Fruit fly (Drosophila melanogaster) S2 (cell line): ENCODE data around the gene Sqor.

Experiments used
- CG8478 ChIP-seq: fragments of >200 bp; optimal IDR thresholded peaks from 2 replicates; lab custom pipeline; 2018
- CTCF ChIP-seq, 2 experiments: fragments of >200 bp; optimal IDR thresholded peaks; 2 replicates each; lab custom pipeline; 2018

DNA sequence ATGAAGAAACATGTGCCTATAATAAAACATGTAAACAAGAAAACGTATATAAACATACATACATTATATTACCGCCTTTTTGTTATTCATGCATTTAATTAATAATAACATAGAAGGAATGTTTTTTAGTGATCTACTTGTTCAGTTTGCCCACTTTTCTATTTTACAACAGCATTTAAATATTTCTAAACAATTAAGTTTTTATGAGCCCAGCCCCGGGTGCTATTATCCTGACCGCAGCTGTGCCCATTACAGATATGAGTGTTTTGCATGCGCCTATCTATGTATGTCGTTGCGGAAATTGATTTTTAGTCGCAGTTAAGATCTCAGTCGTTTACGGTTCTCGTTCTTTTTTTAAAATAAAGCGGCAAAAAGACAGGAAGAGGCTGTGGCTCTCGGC is 25.0 kb downstream of the Sqor start:
- TF ChIP-seq CTCF (optimal IDR thresholded peaks at IDR 0.05; lab: Kevin White, UChicago) (no peak), CG8478 (lab: Kevin White, UChicago) (no peak)
